Fruit fly (Drosophila melanogaster) whole organism, embryonic: Measurements from ENCODE around the gene CG10317.

ENCODE experiments used
- ATbp ChIP-seq: fragments of 200-800 bp; sonication (Bioruptor generic); optimal IDR thresholded peaks from 2 replicates; lab custom pipeline; 2017; ENCODE audit warnings: missing biosample characterization, mild to moderate bottlenecking, missing genetic modification characterization, missing genetic modification reagents
- Antp ChIP-seq: fragments of 200-800 bp; sonication (Bioruptor generic); optimal IDR thresholded peaks from 3 replicates; lab custom pipeline; 2016; ENCODE audit warnings: missing biosample characterization, missing genetic modification characterization
- Atf3 ChIP-seq: fragments of 200-800 bp; sonication (Bioruptor generic); optimal IDR thresholded peaks from 3 replicates; lab custom pipeline; 2016; ENCODE audit warnings: missing biosample characterization, missing genetic modification characterization
- BtbVII ChIP-seq: fragments of 200-800 bp; sonication (Bioruptor generic); optimal IDR thresholded peaks from 3 replicates; lab custom pipeline; 2017; ENCODE audit warnings: missing biosample characterization, mild to moderate bottlenecking, missing genetic modification characterization
- CG15269 ChIP-seq: fragments of 200-800 bp; sonication (Bioruptor generic); optimal IDR thresholded peaks from 2 replicates; lab custom pipeline; 2018; ENCODE audit warnings: missing biosample characterization, mild to moderate bottlenecking, missing genetic modification characterization, moderate library complexity
- CG15479 ChIP-seq: fragments of 200-800 bp; sonication (Bioruptor generic); optimal IDR thresholded peaks from 3 replicates; lab custom pipeline; 2019; ENCODE audit warnings: missing biosample characterization, mild to moderate bottlenecking, missing genetic modification characterization, moderate library complexity
- CG17328 ChIP-seq: fragments of 200-800 bp; sonication (Bioruptor generic); IDR thresholded peaks from 2 replicates; pipeline ENCODE4 v1.3.6; 2022; ENCODE audit warnings: missing biosample characterization, missing genetic modification characterization
- CG17802 ChIP-seq: fragments of 200-800 bp; sonication (Bioruptor generic); optimal IDR thresholded peaks from 2 replicates; lab custom pipeline; 2018; ENCODE audit warnings: missing biosample characterization, mild to moderate bottlenecking, missing genetic modification characterization, moderate library complexity
- CG18011 ChIP-seq: fragments of 200-800 bp; sonication (Bioruptor generic); optimal IDR thresholded peaks from 2 replicates; lab custom pipeline; 2017; ENCODE audit warnings: missing biosample characterization, missing genetic modification characterization, mild to moderate bottlenecking, moderate library complexity, missing genotype
- CG18262 ChIP-seq: fragments of 200-800 bp; optimal IDR thresholded peaks from 3 replicates; lab custom pipeline; 2019; ENCODE audit warnings: missing biosample characterization, mild to moderate bottlenecking, missing genetic modification characterization, moderate library complexity
- CG2889 ChIP-seq: fragments of 200-800 bp; sonication (Bioruptor generic); IDR thresholded peaks from 3 replicates; pipeline ENCODE4 v1.3.6; 2022; ENCODE audit warnings: missing biosample characterization, missing genetic modification characterization
- CG43689 ChIP-seq: fragments of 200-800 bp; sonication (Bioruptor generic); IDR thresholded peaks from 2 replicates; pipeline ENCODE4 v1.3.6; 2022; ENCODE audit warnings: missing biosample characterization, missing genetic modification characterization
- CG4404 ChIP-seq: fragments of 200-800 bp; sonication (Bioruptor generic); IDR thresholded peaks from 2 replicates; pipeline ENCODE4 v1.3.6; 2022; ENCODE audit warnings: missing biosample characterization, missing genetic modification characterization
- CG7963 ChIP-seq: fragments of 200-800 bp; sonication (Bioruptor generic); IDR thresholded peaks from 3 replicates; pipeline ENCODE4 v1.3.6; 2022; ENCODE audit warnings: missing biosample characterization, missing genetic modification characterization; ENCODE audit not compliant: partially characterized antibody
- CG8290 ChIP-seq, 3 experiments: fragments of 200-800 bp; sonication (Bioruptor generic); optimal IDR thresholded peaks; 2 replicates each; lab custom pipeline; 2016 to 2019; ENCODE audit warnings: missing biosample characterization in 3 of 3, missing genetic modification characterization in 3 of 3, mild to moderate bottlenecking in 2 of 3, moderate library complexity in 1 of 3
- CG9797 ChIP-seq: fragments of 200-800 bp; sonication (Bioruptor generic); optimal IDR thresholded peaks from 3 replicates; lab custom pipeline; 2018; ENCODE audit warnings: missing biosample characterization, mild to moderate bottlenecking, missing genetic modification characterization
- CG9932 ChIP-seq: fragments of 200-800 bp; sonication (Bioruptor generic); IDR thresholded peaks from 2 replicates; pipeline ENCODE4 v1.3.6; 2022; ENCODE audit warnings: missing biosample characterization, missing genetic modification characterization
- Elba2 ChIP-seq: fragments of 200-800 bp; sonication (Bioruptor generic); optimal IDR thresholded peaks from 3 replicates; lab custom pipeline; 2016; ENCODE audit warnings: missing biosample characterization, missing genetic modification characterization
- Fer3 ChIP-seq: fragments of 200-800 bp; sonication (Bioruptor generic); optimal IDR thresholded peaks from 2 replicates; lab custom pipeline; 2018; ENCODE audit warnings: missing biosample characterization, mild to moderate bottlenecking, missing genetic modification characterization, moderate library complexity
- MBD-R2 ChIP-seq: fragments of 200-800 bp; sonication (Bioruptor generic); IDR thresholded peaks from 2 replicates; pipeline ENCODE4 v1.3.6; 2022; ENCODE audit warnings: missing biosample characterization, missing genetic modification characterization
- Mrtf ChIP-seq: fragments of 200-800 bp; sonication (Bioruptor generic); IDR thresholded peaks from 3 replicates; pipeline ENCODE4 v1.3.6; 2022; ENCODE audit warnings: missing biosample characterization, missing genetic modification characterization
- NC2α ChIP-seq: fragments of 200-800 bp; sonication (Bioruptor generic); optimal IDR thresholded peaks from 2 replicates; lab custom pipeline; 2016; ENCODE audit warnings: missing biosample characterization, missing genetic modification characterization
- NC2β ChIP-seq: fragments of 200-800 bp; sonication (Bioruptor generic); optimal IDR thresholded peaks from 2 replicates; lab custom pipeline; 2016; ENCODE audit warnings: missing biosample characterization, missing genetic modification characterization
- NK7.1 ChIP-seq: fragments of 200-800 bp; sonication (Bioruptor generic); optimal IDR thresholded peaks from 3 replicates; lab custom pipeline; 2016; ENCODE audit warnings: missing biosample characterization, missing genetic modification characterization
- PHDP ChIP-seq: fragments of 200-800 bp; sonication (Bioruptor generic); optimal IDR thresholded peaks from 3 replicates; lab custom pipeline; 2018; ENCODE audit warnings: missing biosample characterization, mild to moderate bottlenecking, missing genetic modification characterization, moderate library complexity
- Six4 ChIP-seq: fragments of 200-800 bp; sonication (Bioruptor generic); optimal IDR thresholded peaks from 2 replicates; lab custom pipeline; 2016; ENCODE audit warnings: missing biosample characterization, missing genetic modification characterization
- Spps ChIP-seq: fragments of 200-800 bp; sonication (Bioruptor generic); optimal IDR thresholded peaks from 2 replicates; lab custom pipeline; 2018; ENCODE audit warnings: missing biosample characterization, mild to moderate bottlenecking, missing genetic modification characterization
- Ssrp ChIP-seq: fragments of 200-800 bp; sonication (Bioruptor generic); optimal IDR thresholded peaks from 2 replicates; lab custom pipeline; 2018; ENCODE audit warnings: missing biosample characterization, mild to moderate bottlenecking, missing genetic modification characterization, moderate library complexity
- ap ChIP-seq: fragments of 200-800 bp; sonication (Bioruptor generic); IDR thresholded peaks from 2 replicates; pipeline ENCODE4 v1.3.6; 2022; ENCODE audit warnings: missing biosample characterization, missing genetic modification characterization
- bbx ChIP-seq: fragments of 200-800 bp; sonication (Bioruptor generic); IDR thresholded peaks from 2 replicates; pipeline ENCODE4 v1.3.6; 2022; ENCODE audit warnings: missing biosample characterization, missing genetic modification characterization; ENCODE audit not compliant: partially characterized antibody
- cad ChIP-seq: fragments of >200 bp; optimal IDR thresholded peaks from 2 replicates; lab custom pipeline; 2017; ENCODE audit warnings: missing biosample characterization, missing genetic modification characterization
- chm ChIP-seq: fragments of 200-800 bp; sonication (Bioruptor generic); IDR thresholded peaks from 2 replicates; pipeline ENCODE4 v1.3.6; 2022; ENCODE audit warnings: missing biosample characterization, missing genetic modification characterization
- da ChIP-seq: fragments of 200-800 bp; sonication (Bioruptor generic); optimal IDR thresholded peaks from 2 replicates; lab custom pipeline; 2016; ENCODE audit warnings: missing biosample characterization, missing genetic modification characterization
- eve ChIP-seq, 2 experiments: fragments of >200 bp; optimal IDR thresholded peaks; 2 replicates each; lab custom pipeline; 2017; ENCODE audit warnings: missing biosample characterization in 2 of 2, missing genetic modification characterization in 2 of 2
- gce ChIP-seq: fragments of 200-800 bp; sonication (Bioruptor generic); IDR thresholded peaks from 3 replicates; pipeline ENCODE4 v1.3.6; 2022; ENCODE audit warnings: missing biosample characterization, missing genetic modification characterization
- grn ChIP-seq: fragments of 200-800 bp; sonication (Bioruptor generic); optimal IDR thresholded peaks from 3 replicates; lab custom pipeline; 2017; ENCODE audit warnings: missing biosample characterization, missing genetic modification characterization
- ken ChIP-seq: fragments of 200-800 bp; sonication (Bioruptor generic); IDR thresholded peaks from 3 replicates; pipeline ENCODE4 v1.3.6; 2022; ENCODE audit warnings: missing biosample characterization, missing genetic modification characterization
- lab ChIP-seq: fragments of 200-800 bp; sonication (Bioruptor generic); optimal IDR thresholded peaks from 3 replicates; lab custom pipeline; 2017; ENCODE audit warnings: missing biosample characterization, missing genetic modification characterization, mild to moderate bottlenecking, moderate library complexity, missing genetic modification reagents
- nerfin-2 ChIP-seq: fragments of 200-800 bp; sonication (Bioruptor generic); IDR thresholded peaks from 2 replicates; pipeline ENCODE4 v1.3.6; 2022; ENCODE audit warnings: missing biosample characterization, missing genetic modification characterization; ENCODE audit not compliant: partially characterized antibody
- pfk ChIP-seq: fragments of 200-800 bp; sonication (Bioruptor generic); optimal IDR thresholded peaks from 2 replicates; lab custom pipeline; 2018; ENCODE audit warnings: missing biosample characterization, mild to moderate bottlenecking, missing genetic modification characterization, moderate library complexity
- pita ChIP-seq: fragments of 200-800 bp; sonication (Bioruptor generic); optimal IDR thresholded peaks from 2 replicates; lab custom pipeline; 2017; ENCODE audit warnings: missing biosample characterization, mild to moderate bottlenecking, missing genetic modification characterization
- rib ChIP-seq: fragments of 200-800 bp; sonication (Bioruptor generic); IDR thresholded peaks from 2 replicates; pipeline ENCODE4 v1.3.6; 2022; ENCODE audit warnings: missing biosample characterization, missing genetic modification characterization
- ro ChIP-seq: fragments of 200-800 bp; sonication (Bioruptor generic); IDR thresholded peaks from 2 replicates; pipeline ENCODE4 v1.3.6; 2022; ENCODE audit warnings: missing biosample characterization, missing genetic modification characterization
- run ChIP-seq: fragments of 200-800 bp; sonication (Bioruptor generic); optimal IDR thresholded peaks from 3 replicates; lab custom pipeline; 2018; ENCODE audit warnings: missing biosample characterization, mild to moderate bottlenecking, missing genetic modification characterization
- sc ChIP-seq, 3 experiments: fragments of >200 bp in 2 of 3; fragments of 200-800 bp in 1 of 3; sonication (Bioruptor generic) in 1 of 3; optimal IDR thresholded peaks; 2 replicates in 2 of 3; 3 replicates in 1 of 3; lab custom pipeline; 2017; ENCODE audit warnings: mild to moderate bottlenecking in 1 of 3, missing biosample characterization in 1 of 3, missing genetic modification characterization in 1 of 3, missing genetic modification reagents in 1 of 3
- sna ChIP-seq: fragments of 200-800 bp; sonication (Bioruptor generic); IDR thresholded peaks from 2 replicates; pipeline ENCODE4 v1.3.6; 2022; ENCODE audit warnings: missing biosample characterization, missing genetic modification characterization; ENCODE audit not compliant: partially characterized antibody
- sug ChIP-seq: fragments of 200-800 bp; optimal IDR thresholded peaks from 2 replicates; lab custom pipeline; 2019; ENCODE audit warnings: missing biosample characterization, mild to moderate bottlenecking, missing genetic modification characterization, moderate library complexity
- zen ChIP-seq: fragments of 200-800 bp; sonication (Bioruptor generic); optimal IDR thresholded peaks from 3 replicates; lab custom pipeline; 2018; ENCODE audit warnings: missing biosample characterization, mild to moderate bottlenecking, missing genetic modification characterization, moderate library complexity
- zen2 ChIP-seq: fragments of 200-800 bp; sonication (Bioruptor generic); IDR thresholded peaks from 3 replicates; pipeline ENCODE4 v1.3.6; 2022; ENCODE audit warnings: missing biosample characterization, missing genetic modification characterization; ENCODE audit not compliant: partially characterized antibody

Gene CG10317

dm6 chr3R:16331809-16332343, 38.5 kb downstream of the CG10317 start (continued):
- TF ChIP-seq zen2: no peak
- no peak; the same call in 1 of the 2 replicates for TF ChIP-seq MBD-R2 (GFP tag; lab: Robert Waterston, UW)
- TF ChIP-seq BtbVII (GFP tag; lab: Kevin White, UChicago): peak; percentile 41
- peak; percentile 8 for TF ChIP-seq Antp
- no peak for TF ChIP-seq CG7963 (GFP tag; lab: Robert Waterston, UW)
- no peak for TF ChIP-seq cad (GFP tag; lab: Kevin White, UChicago)
- peak; percentile 39 for TF ChIP-seq NC2β (GFP tag; lab: Kevin White, UChicago)
- TF ChIP-seq ATbp (GFP tag; lab: Kevin White, UChicago): peak; percentile 83
- no peak for TF ChIP-seq Ssrp (tag; lab: Kevin White, UChicago)
- no peak for TF ChIP-seq ken (GFP tag; lab: Robert Waterston, UW)
- peak; percentile 13 for TF ChIP-seq pfk (GFP tag; lab: Kevin White, UChicago)
- peak; percentile 68 for TF ChIP-seq CG18262 (tag; lab: Kevin White, UChicago)
- peak; percentile 74 for TF ChIP-seq PHDP (tag; lab: Kevin White, UChicago)
- peak; percentile 11 for TF ChIP-seq run
- TF ChIP-seq eve (GFP tag; optimal IDR thresholded peaks at IDR 0.05; lab: Kevin White, UChicago): no peak
- TF ChIP-seq nerfin-2 (GFP tag; lab: Robert Waterston, UW): no peak
- no peak for TF ChIP-seq sc (optimal IDR thresholded peaks at IDR 0.05; lab: Kevin White, UChicago)
- peak; percentile 83 for TF ChIP-seq sc (GFP tag; optimal IDR thresholded peaks at IDR 0.05; lab: Kevin White, UChicago)
- TF ChIP-seq zen: no peak
- TF ChIP-seq CG17328 (GFP tag; lab: Robert Waterston, UW): peak; percentile 34; the same call in 1 of the 2 replicates
- peak; percentile 51 for TF ChIP-seq Spps (tag; lab: Kevin White, UChicago)
- peak; percentile 80 for TF ChIP-seq chm (GFP tag; lab: Robert Waterston, UW)
- TF ChIP-seq da (GFP tag; lab: Kevin White, UChicago): no peak
- TF ChIP-seq Fer3 (tag; lab: Kevin White, UChicago): peak; percentile 39
- TF ChIP-seq Atf3 (GFP tag; lab: Kevin White, UChicago): peak; percentile 62
- TF ChIP-seq CG4404 (GFP tag; lab: Robert Waterston, UW): no peak
- peak; percentile 68 for TF ChIP-seq CG8290 (GFP tag; optimal IDR thresholded peaks at IDR 0.05; lab: Kevin White, UChicago)
- peak; percentile 91 to 93 for TF ChIP-seq CG8290 (tag; optimal IDR thresholded peaks at IDR 0.05; lab: Kevin White, UChicago)
- TF ChIP-seq Elba2 (GFP tag; lab: Kevin White, UChicago): no peak
- TF ChIP-seq grn (GFP tag; lab: Kevin White, UChicago): peak; percentile 77
- no peak for TF ChIP-seq CG15479 (GFP tag; lab: Kevin White, UChicago)
- peak; percentile 33; the same call in 1 of the 2 replicates for TF ChIP-seq ro
- TF ChIP-seq NC2α (GFP tag; lab: Kevin White, UChicago): peak; percentile 71
- peak; percentile 88 for TF ChIP-seq lab (GFP tag; lab: Kevin White, UChicago)
- peak; percentile 80; the same call in 2 of the 3 replicates for TF ChIP-seq gce (GFP tag; lab: Robert Waterston, UW)
- TF ChIP-seq CG17802 (tag; lab: Kevin White, UChicago): no peak
- peak; percentile 38 for TF ChIP-seq sug
- peak; percentile 60 for TF ChIP-seq NK7.1 (GFP tag; lab: Kevin White, UChicago)
- no peak for TF ChIP-seq pita (GFP tag; lab: Kevin White, UChicago)
- TF ChIP-seq CG2889: 0 out of 3 replicates have a peak, but pooled peaks have one; percentile 35
- peak; percentile 40 for TF ChIP-seq CG15269 (tag; lab: Kevin White, UChicago)
- TF ChIP-seq Mrtf (GFP tag; lab: Robert Waterston, UW): no peak
- no peak for TF ChIP-seq ap (GFP tag; lab: Robert Waterston, UW)
- peak; percentile 36 for TF ChIP-seq CG18011
- peak; percentile 68; the same call in 1 of the 2 replicates for TF ChIP-seq rib (GFP tag; lab: Robert Waterston, UW)
- TF ChIP-seq Six4: peak; percentile 31
- TF ChIP-seq sna (GFP tag; lab: Robert Waterston, UW): no peak
- TF ChIP-seq CG9797 (GFP tag; lab: Kevin White, UChicago): peak; percentile 21
- TF ChIP-seq bbx (GFP tag; lab: Robert Waterston, UW): no peak
- TF ChIP-seq CG43689: no peak
- TF ChIP-seq CG9932: 0 out of 2 replicates have a peak, but pooled peaks have one; percentile 35
